Fruit fly (Drosophila melanogaster) whole organism, embryonic: ENCODE data around the gene CG9986.

Experiments used
- Antp ChIP-seq: fragments of 200-800 bp; sonication (Bioruptor generic); optimal IDR thresholded peaks from 3 replicates; lab custom pipeline; 2016; ENCODE audit warnings: missing biosample characterization, missing genetic modification characterization
- Awh ChIP-seq: fragments of 200-800 bp; sonication (Bioruptor generic); IDR thresholded peaks from 2 replicates; pipeline ENCODE4, ENCODE4 v1.3.6; 2022; ENCODE audit warnings: missing biosample characterization, missing genetic modification characterization
- BEAF-32 ChIP-seq: fragments of 200-800 bp; sonication (Bioruptor generic); optimal IDR thresholded peaks from 3 replicates; lab custom pipeline; 2017; ENCODE audit warnings: missing biosample characterization, missing genetic modification characterization, mild to moderate bottlenecking, moderate library complexity, missing genetic modification reagents
- BtbVII ChIP-seq: fragments of 200-800 bp; sonication (Bioruptor generic); optimal IDR thresholded peaks from 3 replicates; lab custom pipeline; 2017; ENCODE audit warnings: missing biosample characterization, mild to moderate bottlenecking, missing genetic modification characterization
- Bteb2 ChIP-seq: fragments of 200-800 bp; sonication (Bioruptor generic); optimal IDR thresholded peaks from 2 replicates; lab custom pipeline; 2016; ENCODE audit warnings: missing biosample characterization, missing genetic modification characterization
- CG11085 ChIP-seq: fragments of 200-800 bp; sonication (Bioruptor generic); IDR thresholded peaks from 2 replicates; pipeline ENCODE4 v1.3.6; 2022; ENCODE audit warnings: missing biosample characterization, missing genetic modification characterization
- CG12104 ChIP-seq: fragments of 200-800 bp; sonication (Bioruptor generic); optimal IDR thresholded peaks from 3 replicates; lab custom pipeline; 2016; ENCODE audit warnings: missing biosample characterization, missing genetic modification characterization
- CG13424 ChIP-seq: fragments of 200-800 bp; sonication (Bioruptor generic); optimal IDR thresholded peaks from 2 replicates; lab custom pipeline; 2019; ENCODE audit warnings: missing biosample characterization, mild to moderate bottlenecking, missing genetic modification characterization, moderate library complexity
- CG14014 ChIP-seq: fragments of 200-800 bp; sonication (Bioruptor generic); IDR thresholded peaks from 2 replicates; pipeline ENCODE4 v1.3.6; 2022; ENCODE audit warnings: missing biosample characterization, missing genetic modification characterization
- CG14860 ChIP-seq: fragments of 200-800 bp; sonication (Bioruptor generic); IDR thresholded peaks from 3 replicates; pipeline ENCODE4 v1.3.6; 2022; ENCODE audit warnings: missing biosample characterization, missing genetic modification characterization; ENCODE audit not compliant: partially characterized antibody
- CG16779 ChIP-seq: fragments of 200-800 bp; sonication (Bioruptor generic); IDR thresholded peaks from 2 replicates; pipeline ENCODE4 v1.3.6; 2022; ENCODE audit warnings: missing biosample characterization, missing genetic modification characterization
- CG17802 ChIP-seq: fragments of 200-800 bp; sonication (Bioruptor generic); optimal IDR thresholded peaks from 2 replicates; lab custom pipeline; 2018; ENCODE audit warnings: missing biosample characterization, mild to moderate bottlenecking, missing genetic modification characterization, moderate library complexity
- CG18262 ChIP-seq: fragments of 200-800 bp; optimal IDR thresholded peaks from 3 replicates; lab custom pipeline; 2019; ENCODE audit warnings: missing biosample characterization, mild to moderate bottlenecking, missing genetic modification characterization, moderate library complexity
- CG18599 ChIP-seq: fragments of 200-800 bp; sonication (Bioruptor generic); optimal IDR thresholded peaks from 3 replicates; lab custom pipeline; 2017; ENCODE audit warnings: missing biosample characterization, missing genetic modification characterization, mild to moderate bottlenecking, moderate library complexity, missing genetic modification reagents
- CG2199 ChIP-seq: fragments of 200-800 bp; sonication (Bioruptor generic); IDR thresholded peaks from 3 replicates; pipeline ENCODE4 v1.3.6; 2022; ENCODE audit warnings: missing biosample characterization, missing genetic modification characterization
- CG2875 ChIP-seq: fragments of 200-800 bp; sonication (Bioruptor generic); optimal IDR thresholded peaks from 2 replicates; lab custom pipeline; 2017; ENCODE audit warnings: missing biosample characterization, mild to moderate bottlenecking, missing genetic modification characterization, missing genetic modification reagents
- CG31224 ChIP-seq: fragments of 200-800 bp; sonication (Bioruptor generic); IDR thresholded peaks from 2 replicates; pipeline ENCODE4 v1.3.6; 2022; ENCODE audit warnings: missing biosample characterization, missing genetic modification characterization
- CG33213 ChIP-seq: fragments of 200-800 bp; sonication (Bioruptor generic); optimal IDR thresholded peaks from 3 replicates; lab custom pipeline; 2016; ENCODE audit warnings: missing biosample characterization, missing genetic modification characterization
- CG3847 ChIP-seq: fragments of 200-800 bp; sonication (Bioruptor generic); IDR thresholded peaks from 2 replicates; pipeline ENCODE4 v1.3.6; 2022; ENCODE audit warnings: missing biosample characterization, missing genetic modification characterization
- CG4282 ChIP-seq: fragments of 200-800 bp; sonication (Bioruptor generic); optimal IDR thresholded peaks from 2 replicates; lab custom pipeline; 2016; ENCODE audit warnings: missing biosample characterization, missing genetic modification characterization
- CG4730 ChIP-seq: fragments of 200-800 bp; sonication (Bioruptor generic); IDR thresholded peaks from 2 replicates; pipeline ENCODE4 v1.3.6; 2022; ENCODE audit warnings: missing biosample characterization, missing genetic modification characterization
- CG6272 ChIP-seq: fragments of 200-800 bp; sonication (Bioruptor generic); IDR thresholded peaks from 2 replicates; pipeline ENCODE4 v1.3.6; 2022; ENCODE audit warnings: missing biosample characterization, missing genetic modification characterization
- CG7745 ChIP-seq: fragments of 200-800 bp; sonication (Bioruptor generic); optimal IDR thresholded peaks from 2 replicates; lab custom pipeline; 2018; ENCODE audit warnings: missing biosample characterization, mild to moderate bottlenecking, missing genetic modification characterization, moderate library complexity
- CG8281 ChIP-seq: fragments of 200-800 bp; sonication (Bioruptor generic); optimal IDR thresholded peaks from 2 replicates; lab custom pipeline; 2018; ENCODE audit warnings: missing biosample characterization, mild to moderate bottlenecking, missing genetic modification characterization, moderate library complexity
- CG8290 ChIP-seq, 3 experiments: fragments of 200-800 bp; sonication (Bioruptor generic); optimal IDR thresholded peaks; 2 replicates each; lab custom pipeline; 2016 to 2019; ENCODE audit warnings: missing biosample characterization in 3 of 3, missing genetic modification characterization in 3 of 3, mild to moderate bottlenecking in 2 of 3, moderate library complexity in 1 of 3
- CG9727 ChIP-seq: fragments of 200-800 bp; sonication (Bioruptor generic); optimal IDR thresholded peaks from 3 replicates; lab custom pipeline; 2017; ENCODE audit warnings: missing biosample characterization, mild to moderate bottlenecking, missing genetic modification characterization
- CG9876 ChIP-seq: fragments of 200-800 bp; sonication (Bioruptor generic); optimal IDR thresholded peaks from 2 replicates; lab custom pipeline; 2016; ENCODE audit warnings: missing biosample characterization, missing genetic modification characterization
- Camta ChIP-seq: fragments of 200-800 bp; sonication (Bioruptor generic); optimal IDR thresholded peaks from 2 replicates; lab custom pipeline; 2016; ENCODE audit warnings: missing biosample characterization, missing genetic modification characterization
- Dip2 ChIP-seq: fragments of 200-800 bp; sonication (Bioruptor generic); IDR thresholded peaks from 2 replicates; pipeline ENCODE4 v1.3.6; 2022; ENCODE audit warnings: missing biosample characterization, missing genetic modification characterization
- Dp ChIP-seq: fragments of 200-800 bp; sonication (Bioruptor generic); optimal IDR thresholded peaks from 2 replicates; lab custom pipeline; 2018; ENCODE audit warnings: missing biosample characterization, mild to moderate bottlenecking, missing genetic modification characterization, moderate library complexity
- Gsc ChIP-seq: fragments of 200-800 bp; sonication (Bioruptor generic); IDR thresholded peaks from 2 replicates; pipeline ENCODE4 v1.3.6; 2022; ENCODE audit warnings: missing biosample characterization, missing genetic modification characterization
- Hey ChIP-seq: fragments of 200-800 bp; sonication (Bioruptor generic); optimal IDR thresholded peaks from 3 replicates; lab custom pipeline; 2018; ENCODE audit warnings: missing biosample characterization, mild to moderate bottlenecking, missing genetic modification characterization
- Hr78 ChIP-seq, 2 experiments: fragments of 200-800 bp in 1 of 2; fragments of >200 bp in 1 of 2; sonication (Bioruptor generic) in 1 of 2; optimal IDR thresholded peaks; 2 replicates each; lab custom pipeline; 2017 to 2019; ENCODE audit warnings: missing biosample characterization in 2 of 2, missing genetic modification characterization in 2 of 2, mild to moderate bottlenecking in 1 of 2, moderate library complexity in 1 of 2
- Oli ChIP-seq: fragments of 200-800 bp; sonication (Bioruptor generic); optimal IDR thresholded peaks from 2 replicates; lab custom pipeline; 2018; ENCODE audit warnings: missing biosample characterization, mild to moderate bottlenecking, missing genetic modification characterization, moderate library complexity
- ara ChIP-seq: fragments of 200-800 bp; sonication (Bioruptor generic); IDR thresholded peaks from 2 replicates; pipeline ENCODE4 v1.3.6; 2022; ENCODE audit warnings: missing biosample characterization, missing genetic modification characterization
- bbx ChIP-seq: fragments of 200-800 bp; sonication (Bioruptor generic); IDR thresholded peaks from 2 replicates; pipeline ENCODE4 v1.3.6; 2022; ENCODE audit warnings: missing biosample characterization, missing genetic modification characterization; ENCODE audit not compliant: partially characterized antibody
- bcd ChIP-seq: fragments of 200-800 bp; sonication (Bioruptor generic); optimal IDR thresholded peaks from 2 replicates; lab custom pipeline; 2017; ENCODE audit warnings: missing biosample characterization, mild to moderate bottlenecking, missing genetic modification characterization
- esg ChIP-seq: fragments of 200-800 bp; sonication (Bioruptor generic); conservative IDR thresholded peaks from 2 replicates; pipeline ENCODE4 v1.3.6; 2022; ENCODE audit warnings: missing biosample characterization, missing genetic modification characterization
- ftz-f1 ChIP-seq: fragments of 200-800 bp; sonication (Bioruptor generic); optimal IDR thresholded peaks from 2 replicates; lab custom pipeline; 2016; ENCODE audit warnings: missing biosample characterization, missing genetic modification characterization
- gem ChIP-seq: fragments of 200-800 bp; sonication (Bioruptor generic); optimal IDR thresholded peaks from 2 replicates; lab custom pipeline; 2019; ENCODE audit warnings: missing biosample characterization, mild to moderate bottlenecking, missing genetic modification characterization, moderate library complexity
- jigr1 ChIP-seq: fragments of 200-800 bp; sonication (Bioruptor generic); IDR thresholded peaks from 3 replicates; pipeline ENCODE4 v1.3.6; 2022; ENCODE audit warnings: missing biosample characterization, missing genetic modification characterization
- kah ChIP-seq: fragments of 200-800 bp; sonication (Bioruptor generic); optimal IDR thresholded peaks from 2 replicates; lab custom pipeline; 2018; ENCODE audit warnings: missing biosample characterization, mild to moderate bottlenecking, missing genetic modification characterization
- lab ChIP-seq: fragments of 200-800 bp; sonication (Bioruptor generic); optimal IDR thresholded peaks from 3 replicates; lab custom pipeline; 2017; ENCODE audit warnings: missing biosample characterization, missing genetic modification characterization, mild to moderate bottlenecking, moderate library complexity, missing genetic modification reagents
- sens ChIP-seq: fragments of 200-800 bp; sonication (Bioruptor generic); peaks from one replicate; lab custom pipeline; 2016; ENCODE audit warnings: missing biosample characterization, missing genetic modification characterization
- slbo ChIP-seq: fragments of 200-800 bp; sonication (Bioruptor generic); IDR thresholded peaks from 2 replicates; pipeline ENCODE4 v1.3.6; 2022; ENCODE audit warnings: missing biosample characterization, missing genetic modification characterization
- sob ChIP-seq: fragments of 200-800 bp; sonication (Bioruptor generic); IDR thresholded peaks from 2 replicates; pipeline ENCODE4 v1.3.6; 2022; ENCODE audit warnings: missing biosample characterization, missing genetic modification characterization
- stwl ChIP-seq: fragments of 200-800 bp; sonication (Bioruptor generic); optimal IDR thresholded peaks from 3 replicates; lab custom pipeline; 2018; ENCODE audit warnings: missing biosample characterization, mild to moderate bottlenecking, missing genetic modification characterization, moderate library complexity
- toy ChIP-seq: fragments of 200-800 bp; sonication (Bioruptor generic); IDR thresholded peaks from 2 replicates; pipeline ENCODE4 v1.3.6; 2022; ENCODE audit warnings: missing biosample characterization, missing genetic modification characterization
- vnd ChIP-seq: fragments of 200-800 bp; sonication (Bioruptor generic); IDR thresholded peaks from 3 replicates; pipeline ENCODE4 v1.3.6; 2022; ENCODE audit warnings: missing biosample characterization, missing genetic modification characterization; ENCODE audit not compliant: partially characterized antibody
- wor ChIP-seq: fragments of 200-800 bp; sonication (Bioruptor generic); IDR thresholded peaks from 2 replicates; pipeline ENCODE4 v1.3.6; 2022; ENCODE audit warnings: missing biosample characterization, missing genetic modification characterization
- zf30C ChIP-seq: fragments of 200-800 bp; sonication (Bioruptor generic); optimal IDR thresholded peaks from 3 replicates; lab custom pipeline; 2018; ENCODE audit warnings: missing biosample characterization, mild to moderate bottlenecking, missing genetic modification characterization

CG9986 gene

DNA sequence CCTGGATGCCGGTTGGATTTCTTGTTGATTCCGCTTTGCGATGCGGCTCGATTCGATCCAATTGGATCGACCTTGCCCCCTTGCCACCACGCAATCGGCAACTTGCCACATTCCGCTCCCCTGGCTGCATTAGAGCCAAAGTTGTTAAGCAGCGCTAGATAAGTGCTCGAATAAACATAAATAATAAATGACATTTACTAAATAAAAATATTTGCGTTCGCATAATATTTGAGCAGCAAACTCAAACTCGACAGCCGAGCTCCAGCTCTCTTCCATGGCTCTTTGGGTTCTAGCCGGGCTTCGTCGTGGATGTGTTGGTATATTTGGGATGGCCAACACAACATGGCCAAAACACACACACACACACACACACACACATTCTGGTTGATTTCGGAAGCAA is 35.1 kb upstream of the CG9986 start (continued):
- TF ChIP-seq CG2875 (GFP tag; lab: Kevin White, UChicago) (peak; percentile 21), BEAF-32 (GFP tag; lab: Kevin White, UChicago) (no peak), toy (no peak), Dp (GFP tag; lab: Kevin White, UChicago) (no peak), Antp (no peak), CG16779 (no peak), gem (tag; lab: Kevin White, UChicago) (peak; percentile 62), wor (GFP tag; lab: Robert Waterston, UW) (no peak), esg (GFP tag; lab: Robert Waterston, UW) (no peak), bcd (GFP tag; lab: Kevin White, UChicago) (peak; percentile 3), bbx (no peak), Dip2 (GFP tag; lab: Robert Waterston, UW) (no peak), Hey (tag; lab: Kevin White, UChicago) (no peak), jigr1 (GFP tag; lab: Robert Waterston, UW) (no peak), CG13424 (peak; percentile 6), Camta (GFP tag; lab: Kevin White, UChicago) (peak; percentile 5), Gsc (GFP tag; lab: Robert Waterston, UW) (no peak), CG8290 (GFP tag; optimal IDR thresholded peaks at IDR 0.05; lab: Kevin White, UChicago) (no peak), CG8290 (tag; optimal IDR thresholded peaks at IDR 0.05; lab: Kevin White, UChicago) (peak in 1 of 2 experiments; percentile 82), vnd (GFP tag; lab: Robert Waterston, UW) (no peak), CG9727 (GFP tag; lab: Kevin White, UChicago) (peak; percentile 40), CG14014 (GFP tag; lab: Robert Waterston, UW) (no peak), CG6272 (GFP tag; lab: Robert Waterston, UW) (no peak), ara (GFP tag; lab: Robert Waterston, UW) (no peak), Hr78 (GFP tag; optimal IDR thresholded peaks at IDR 0.05; lab: Kevin White, UChicago) (no peak), CG17802 (tag; lab: Kevin White, UChicago) (no peak), stwl (tag; lab: Kevin White, UChicago) (no peak), CG4730 (GFP tag; lab: Robert Waterston, UW) (no peak), CG18262 (peak; percentile 11), CG14860 (GFP tag; lab: Robert Waterston, UW) (no peak), sens (peak; percentile 67), CG8281 (tag; lab: Kevin White, UChicago) (no peak), BtbVII (GFP tag; lab: Kevin White, UChicago) (peak; percentile 50), slbo (no peak), Oli (tag; lab: Kevin White, UChicago) (peak; percentile 55), ftz-f1 (no peak), Awh (GFP tag; lab: Robert Waterston, UW) (no peak), CG12104 (no peak), Bteb2 (GFP tag; lab: Kevin White, UChicago) (no peak), zf30C (no peak), CG11085 (GFP tag; lab: Robert Waterston, UW) (no peak), CG4282 (GFP tag; lab: Kevin White, UChicago) (no peak), CG31224 (GFP tag; lab: Robert Waterston, UW) (no peak), CG2199 (GFP tag; lab: Robert Waterston, UW) (no peak), CG33213 (GFP tag; lab: Kevin White, UChicago) (no peak), CG3847 (no peak), sob (GFP tag; lab: Robert Waterston, UW) (no peak), CG18599 (GFP tag; lab: Kevin White, UChicago) (peak; percentile 58), lab (peak; percentile 75), kah (GFP tag; lab: Kevin White, UChicago) (peak; percentile 10), CG7745 (tag; lab: Kevin White, UChicago) (no peak), CG9876 (GFP tag; lab: Kevin White, UChicago) (no peak)
